Fruit fly (Drosophila melanogaster): ENCODE results near the gene CG33191.

The CG33191 gene

dm6 chr3R:8731597-8732263 is 48.0 kb downstream of the CG33191 start, which contains the start of the genes M1BP and CG8202:
TSS of gene M1BP (minus strand) at chr3R:8731698.
TSS of gene CG8202 (plus strand) at chr3R:8732091.
- TF ChIP-seq noc (tag; optimal IDR thresholded peaks at IDR 0.05): peak; percentile 93

DNA sequence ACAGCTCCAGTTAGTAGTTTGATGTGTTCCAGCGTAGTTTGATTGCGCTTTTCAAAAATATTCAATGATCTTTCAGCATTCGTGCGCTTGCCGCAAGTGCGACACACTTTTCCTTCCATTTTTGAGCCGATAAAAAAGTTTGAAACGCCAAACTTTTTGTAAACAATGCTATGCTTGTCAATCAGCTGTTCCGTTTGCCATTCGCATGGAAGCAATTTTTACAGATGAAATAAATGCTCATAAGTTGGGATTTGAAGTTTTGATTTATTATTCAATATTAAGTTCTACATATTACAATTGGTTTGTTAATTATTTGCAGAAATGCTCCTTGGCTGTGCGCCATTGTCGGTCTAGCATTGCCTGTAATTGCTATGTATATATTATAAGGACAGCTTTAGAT is 50.2 kb downstream of the CG33191 start, which contains the start of gene ranshi:
ranshi (minus strand) TSS at position 152 of the 400 bp plus-strand sequence.
- no peak for TF ChIP-seq noc (tag; optimal IDR thresholded peaks at IDR 0.05)
